Fruit fly (Drosophila melanogaster) whole organism, wandering third instar larva: ENCODE measurements around the gene Prosbeta2R2.
A peak's percentile ranks its signal among the peaks of the same experiment; 100 is the strongest.

Source experiments
- Abd-B ChIP-seq: fragments of >200 bp; optimal IDR thresholded peaks from 2 replicates; lab custom pipeline; 2017; ENCODE audit warnings: missing biosample characterization, missing genetic modification characterization
- CG32264 ChIP-seq: fragments of 200-800 bp; sonication (Bioruptor generic); optimal IDR thresholded peaks from 2 replicates; lab custom pipeline; 2016; ENCODE audit warnings: missing biosample characterization, missing genetic modification characterization
- CG9705 ChIP-seq: fragments of 200-800 bp; sonication (Bioruptor generic); optimal IDR thresholded peaks from 2 replicates; lab custom pipeline; 2018; ENCODE audit warnings: missing biosample characterization, mild to moderate bottlenecking, missing genetic modification characterization
- CrebA ChIP-seq: fragments of 200-800 bp; sonication (Bioruptor generic); optimal IDR thresholded peaks from 2 replicates; lab custom pipeline; 2016; ENCODE audit warnings: missing biosample characterization, mild to moderate bottlenecking, missing genetic modification characterization, borderline replicate concordance
- Dfd ChIP-seq: fragments of >200 bp; optimal IDR thresholded peaks from 2 replicates; lab custom pipeline; 2017; ENCODE audit warnings: missing biosample characterization, missing genetic modification characterization
- Dif ChIP-seq: fragments of 200-275, 200-300 bp; sonication (Bioruptor generic); optimal IDR thresholded peaks from 2 replicates; lab custom pipeline; 2018; ENCODE audit warnings: missing biosample characterization, missing genetic modification characterization; ENCODE audit not compliant: partially characterized antibody
- GATAd ChIP-seq: sonication (Bioruptor generic); optimal IDR thresholded peaks from 2 replicates; lab custom pipeline; 2016; ENCODE audit warnings: missing biosample characterization, missing genetic modification characterization
- HLH106 ChIP-seq: fragments of 200-800 bp; optimal IDR thresholded peaks from 3 replicates; lab custom pipeline; 2019; ENCODE audit warnings: missing biosample characterization, mild to moderate bottlenecking, missing genetic modification characterization, moderate library complexity
- Hnf4 ChIP-seq: fragments of 200-800 bp; sonication (Bioruptor generic); optimal IDR thresholded peaks from 2 replicates; lab custom pipeline; 2016; ENCODE audit warnings: missing biosample characterization, mild to moderate bottlenecking, missing genetic modification characterization
- Hr78 ChIP-seq: fragments of >200 bp; optimal IDR thresholded peaks from 2 replicates; lab custom pipeline; 2017; ENCODE audit warnings: missing biosample characterization, missing genetic modification characterization
- Hr83 ChIP-seq: fragments of 200-300 bp; sonication (Bioruptor generic); optimal IDR thresholded peaks from 2 replicates; lab custom pipeline; 2016; ENCODE audit warnings: missing biosample characterization, mild to moderate bottlenecking, missing genetic modification characterization, moderate library complexity; ENCODE audit not compliant: poor library complexity, severe bottlenecking
- Jra ChIP-seq: sonication (Bioruptor generic); optimal IDR thresholded peaks from 2 replicates; lab custom pipeline; 2016; ENCODE audit warnings: missing biosample characterization, missing genetic modification characterization
- Mio ChIP-seq: sonication (Bioruptor generic); optimal IDR thresholded peaks from 2 replicates; lab custom pipeline; 2016; ENCODE audit warnings: missing biosample characterization, missing genetic modification characterization
- Myc ChIP-seq: fragments of >200 bp; optimal IDR thresholded peaks from 2 replicates; lab custom pipeline; 2017
- N ChIP-seq: fragments of >200 bp; optimal IDR thresholded peaks from 2 replicates; lab custom pipeline; 2018; ENCODE audit warnings: missing biosample characterization, missing external identifiers, missing genetic modification characterization
- OdsH ChIP-seq: fragments of 200-800 bp; sonication (Bioruptor generic); optimal IDR thresholded peaks from 2 replicates; lab custom pipeline; 2016; ENCODE audit warnings: missing biosample characterization, mild to moderate bottlenecking, missing genetic modification characterization
- Rel ChIP-seq, 2 experiments: fragments of 200-800 bp; sonication (Bioruptor generic) in 1 of 2; optimal IDR thresholded peaks; 2 replicates in 1 of 2; 3 replicates in 1 of 2; lab custom pipeline; 2016 to 2019; ENCODE audit warnings: mild to moderate bottlenecking in 2 of 2, missing biosample characterization in 2 of 2, missing genetic modification characterization in 2 of 2, moderate library complexity in 1 of 2
- Vsx2 ChIP-seq: fragments of 200-300, 225-300 bp; sonication (Bioruptor generic); optimal IDR thresholded peaks from 2 replicates; lab custom pipeline; 2018; ENCODE audit warnings: missing biosample characterization, missing genetic modification characterization; ENCODE audit not compliant: partially characterized antibody
- br ChIP-seq: fragments of 200-800 bp; sonication (Bioruptor generic); optimal IDR thresholded peaks from 2 replicates; lab custom pipeline; 2016; ENCODE audit warnings: missing biosample characterization, missing genetic modification characterization
- brk ChIP-seq: fragments of 200-800 bp; sonication (Bioruptor generic); optimal IDR thresholded peaks from 2 replicates; lab custom pipeline; 2016; ENCODE audit warnings: missing biosample characterization, mild to moderate bottlenecking, missing genetic modification characterization
- dl ChIP-seq, 2 experiments: fragments of 175-275, 200-275 bp in 1 of 2; fragments of 200-275 bp in 1 of 2; sonication (Bioruptor generic); optimal IDR thresholded peaks; lab custom pipeline; 2018; ENCODE audit warnings: mild to moderate bottlenecking in 2 of 2, missing biosample characterization in 2 of 2, missing genetic modification characterization in 2 of 2, moderate library complexity in 2 of 2; ENCODE audit not compliant: partially characterized antibody in 2 of 2, insufficient read depth in 1 of 2
- dmrt93B ChIP-seq: fragments of 200-800 bp; sonication (Bioruptor generic); optimal IDR thresholded peaks from 2 replicates; lab custom pipeline; 2018; ENCODE audit warnings: missing biosample characterization, mild to moderate bottlenecking, missing genetic modification characterization
- dsf ChIP-seq: sonication (Bioruptor generic); optimal IDR thresholded peaks from 2 replicates; lab custom pipeline; 2016; ENCODE audit warnings: missing biosample characterization, missing genetic modification characterization, borderline replicate concordance
- ey ChIP-seq: fragments of 200-800 bp; sonication (Bioruptor generic); optimal IDR thresholded peaks from 2 replicates; lab custom pipeline; 2016; ENCODE audit warnings: missing biosample characterization, missing genetic modification characterization
- foxo ChIP-seq, 2 experiments: fragments of 200-800 bp; sonication (Bioruptor generic); optimal IDR thresholded peaks; 2 replicates in 1 of 2; 3 replicates in 1 of 2; lab custom pipeline; 2016 to 2017; ENCODE audit warnings: missing biosample characterization in 2 of 2, missing genetic modification characterization in 2 of 2
- fru ChIP-seq: fragments of 200-800 bp; sonication (Bioruptor generic); optimal IDR thresholded peaks from 3 replicates; lab custom pipeline; 2016; ENCODE audit warnings: missing biosample characterization, mild to moderate bottlenecking, missing genetic modification characterization
- h ChIP-seq: fragments of 200-800 bp; sonication (Bioruptor generic); optimal IDR thresholded peaks from 3 replicates; lab custom pipeline; 2016; ENCODE audit warnings: missing biosample characterization, mild to moderate bottlenecking, missing genetic modification characterization
- jim ChIP-seq: fragments of 175-275, 200-325 bp; sonication (Bioruptor generic); optimal IDR thresholded peaks from 2 replicates; lab custom pipeline; 2016; ENCODE audit warnings: missing biosample characterization, mild to moderate bottlenecking, missing genetic modification characterization
- psq ChIP-seq: fragments of 200-800 bp; sonication (Bioruptor generic); optimal IDR thresholded peaks from 3 replicates; lab custom pipeline; 2017; ENCODE audit warnings: missing biosample characterization, mild to moderate bottlenecking, missing genetic modification characterization, moderate library complexity
- rgr ChIP-seq: fragments of 200-800 bp; sonication (Bioruptor generic); optimal IDR thresholded peaks from 3 replicates; lab custom pipeline; 2016; ENCODE audit warnings: missing biosample characterization, mild to moderate bottlenecking, missing genetic modification characterization
- sage ChIP-seq: fragments of 200-800 bp; sonication (Bioruptor generic); optimal IDR thresholded peaks from 2 replicates; lab custom pipeline; 2016; ENCODE audit warnings: missing biosample characterization, mild to moderate bottlenecking, missing genetic modification characterization
- tai ChIP-seq: sonication (Bioruptor generic); optimal IDR thresholded peaks from 2 replicates; lab custom pipeline; 2016; ENCODE audit warnings: missing biosample characterization, missing genetic modification characterization
- usp ChIP-seq: fragments of >200 bp; optimal IDR thresholded peaks from 2 replicates; lab custom pipeline; 2017; ENCODE audit warnings: missing biosample characterization, missing genetic modification characterization
- woc ChIP-seq: sonication (Bioruptor generic); optimal IDR thresholded peaks from 2 replicates; lab custom pipeline; 2016; ENCODE audit warnings: missing biosample characterization, mild to moderate bottlenecking, missing genetic modification characterization

The Prosbeta2R2 gene

dm6 chr3R:5250530-5251242, 31.4 kb upstream of the Prosbeta2R2 start:
- TF ChIP-seq N (GFP tag; lab: Kevin White, UChicago), result no peak
- TF ChIP-seq woc, result peak; percentile 68
- TF ChIP-seq ey (GFP tag; lab: Kevin White, UChicago), result peak; percentile 65
- no peak for TF ChIP-seq CrebA (GFP tag; lab: Kevin White, UChicago)
- no peak for TF ChIP-seq Hr78 (GFP tag; lab: Kevin White, UChicago)
- TF ChIP-seq GATAd, result no peak
- TF ChIP-seq rgr, result peak; percentile 57
- peak; percentile 56 for TF ChIP-seq br (GFP tag; lab: Kevin White, UChicago)
- peak; percentile 61 for TF ChIP-seq psq (GFP tag; lab: Kevin White, UChicago)
- no peak for TF ChIP-seq Jra (GFP tag; lab: Kevin White, UChicago)
- TF ChIP-seq Dfd, result no peak
- TF ChIP-seq dsf (GFP tag; lab: Kevin White, UChicago), result no peak
- peak; percentile 24 for TF ChIP-seq HLH106
- TF ChIP-seq sage (GFP tag; lab: Kevin White, UChicago), result peak; percentile 52
- TF ChIP-seq Hnf4 (GFP tag; lab: Kevin White, UChicago), result peak; percentile 68
- peak; percentile 62 for TF ChIP-seq h (GFP tag; lab: Kevin White, UChicago)
- TF ChIP-seq Hr83 (GFP tag; lab: Kevin White, UChicago), result peak; percentile 59
- peak; percentile 48 for TF ChIP-seq tai (GFP tag; lab: Kevin White, UChicago)
- no peak for TF ChIP-seq Rel (GFP tag; optimal IDR thresholded peaks at IDR 0.05; lab: Kevin White, UChicago)
- TF ChIP-seq Rel (tag; optimal IDR thresholded peaks at IDR 0.05; lab: Kevin White, UChicago), result peak; percentile 97
- TF ChIP-seq Vsx2 (GFP tag; lab: Kevin White, UChicago), result peak; percentile 19
- TF ChIP-seq CG32264, result peak; percentile 6
- TF ChIP-seq Mio (GFP tag; lab: Kevin White, UChicago), result peak; percentile 2
- TF ChIP-seq usp (GFP tag; lab: Kevin White, UChicago), result no peak
- peak; percentile 44 for TF ChIP-seq brk (GFP tag; lab: Kevin White, UChicago)
- no peak for TF ChIP-seq CG9705
- TF ChIP-seq fru (GFP tag; lab: Kevin White, UChicago), result peak; percentile 57
- no peak for TF ChIP-seq dmrt93B (GFP tag; lab: Kevin White, UChicago)
- peak; percentile 54 for TF ChIP-seq OdsH (GFP tag; lab: Kevin White, UChicago)
- TF ChIP-seq foxo (GFP tag; optimal IDR thresholded peaks at IDR 0.05; lab: Kevin White, UChicago), result peak in 1 of 2 experiments; percentile 66
- no peak for TF ChIP-seq Abd-B (GFP tag; lab: Kevin White, UChicago)
- no peak for TF ChIP-seq Dif
- no peak for TF ChIP-seq Myc

- TF ChIP-seq HLH106 (no peak), Abd-B (GFP tag; lab: Kevin White, UChicago) (no peak), fru (GFP tag; lab: Kevin White, UChicago) (no peak), Hr78 (GFP tag; lab: Kevin White, UChicago) (no peak), psq (GFP tag; lab: Kevin White, UChicago) (no peak), GATAd (no peak), ey (GFP tag; lab: Kevin White, UChicago) (no peak), jim (GFP tag; lab: Kevin White, UChicago) (no peak), CG32264 (no peak), sage (GFP tag; lab: Kevin White, UChicago) (no peak), Rel (GFP tag; optimal IDR thresholded peaks at IDR 0.05; lab: Kevin White, UChicago) (no peak), Rel (tag; optimal IDR thresholded peaks at IDR 0.05; lab: Kevin White, UChicago) (no peak)
Observed at dm6 chr3R:5249308-5249707, 30.0 kb upstream of the Prosbeta2R2 start.

dm6 chr3R:5246950-5247349, 27.6 kb upstream of the Prosbeta2R2 start:
- TF ChIP-seq sage (GFP tag; lab: Kevin White, UChicago) (no peak), Dfd (no peak), OdsH (GFP tag; lab: Kevin White, UChicago) (peak; percentile 5), Dif (peak; percentile 44), CG9705 (no peak), dl (GFP tag; optimal IDR thresholded peaks at IDR 0.05; lab: Kevin White, UChicago; ENCODE audit: insufficient read depth in 1 of 2, partially characterized antibody in 2 of 2) (no peak), dsf (GFP tag; lab: Kevin White, UChicago) (no peak), Hr78 (GFP tag; lab: Kevin White, UChicago) (no peak), Mio (GFP tag; lab: Kevin White, UChicago) (no peak), ey (GFP tag; lab: Kevin White, UChicago) (no peak), Jra (GFP tag; lab: Kevin White, UChicago) (no peak), CrebA (GFP tag; lab: Kevin White, UChicago) (no peak), woc (no peak), Rel (GFP tag; optimal IDR thresholded peaks at IDR 0.05; lab: Kevin White, UChicago) (no peak), Rel (tag; optimal IDR thresholded peaks at IDR 0.05; lab: Kevin White, UChicago) (peak; percentile 94), Abd-B (GFP tag; lab: Kevin White, UChicago) (no peak), N (GFP tag; lab: Kevin White, UChicago) (no peak), Hr83 (GFP tag; lab: Kevin White, UChicago) (no peak)
